Fruit fly (Drosophila melanogaster) whole organism, embryonic: ENCODE measurements around the gene CG7029.
A peak's percentile ranks its signal among the peaks of the same experiment; 100 is the strongest.

Experiments
- Antp ChIP-seq: fragments of 200-800 bp; sonication (Bioruptor generic); optimal IDR thresholded peaks from 3 replicates; lab custom pipeline; 2016; ENCODE audit warnings: missing biosample characterization, missing genetic modification characterization
- Atf6 ChIP-seq: fragments of 200-800 bp; sonication (Bioruptor generic); IDR thresholded peaks from 2 replicates; pipeline ENCODE4 v1.3.6; 2022; ENCODE audit warnings: missing biosample characterization, missing genetic modification characterization
- BEAF-32 ChIP-seq: fragments of 200-800 bp; sonication (Bioruptor generic); optimal IDR thresholded peaks from 3 replicates; lab custom pipeline; 2017; ENCODE audit warnings: missing biosample characterization, missing genetic modification characterization, mild to moderate bottlenecking, moderate library complexity, missing genetic modification reagents
- CG1024 ChIP-seq: fragments of 200-800 bp; sonication (Bioruptor generic); IDR thresholded peaks from 2 replicates; pipeline ENCODE4 v1.3.6; 2022; ENCODE audit warnings: missing biosample characterization, missing genetic modification characterization
- CG10267 ChIP-seq: fragments of 200-800 bp; sonication (Bioruptor generic); optimal IDR thresholded peaks from 2 replicates; lab custom pipeline; 2018; ENCODE audit warnings: missing biosample characterization, mild to moderate bottlenecking, missing genetic modification characterization, moderate library complexity
- CG10321 ChIP-seq: fragments of 200-800 bp; sonication (Bioruptor generic); IDR thresholded peaks from 2 replicates; pipeline ENCODE4 v1.3.6; 2022; ENCODE audit warnings: missing biosample characterization, missing genetic modification characterization
- CG13287 ChIP-seq: fragments of 200-800 bp; sonication (Bioruptor generic); IDR thresholded peaks from 2 replicates; pipeline ENCODE4 v1.3.6; 2022; ENCODE audit warnings: missing biosample characterization, missing genetic modification characterization; ENCODE audit not compliant: partially characterized antibody
- CG14710 ChIP-seq: fragments of 200-800 bp; sonication (Bioruptor generic); optimal IDR thresholded peaks from 3 replicates; lab custom pipeline; 2019; ENCODE audit warnings: missing biosample characterization, mild to moderate bottlenecking, missing genetic modification characterization, moderate library complexity
- CG16779 ChIP-seq: fragments of 200-800 bp; sonication (Bioruptor generic); IDR thresholded peaks from 2 replicates; pipeline ENCODE4 v1.3.6; 2022; ENCODE audit warnings: missing biosample characterization, missing genetic modification characterization
- CG17186 ChIP-seq: fragments of 200-800 bp; sonication (Bioruptor generic); optimal IDR thresholded peaks from 3 replicates; lab custom pipeline; 2017; ENCODE audit warnings: missing biosample characterization, missing genetic modification reagents, missing genetic modification characterization
- CG3163 ChIP-seq: fragments of 200-800 bp; sonication (Bioruptor generic); optimal IDR thresholded peaks from 3 replicates; lab custom pipeline; 2016; ENCODE audit warnings: missing biosample characterization, missing genetic modification characterization
- CG34224 ChIP-seq: fragments of 200-800 bp; sonication (Bioruptor generic); IDR thresholded peaks from 3 replicates; pipeline ENCODE4 v1.3.6; 2022; ENCODE audit warnings: missing biosample characterization, missing genetic modification characterization; ENCODE audit not compliant: partially characterized antibody
- CG34422 ChIP-seq: fragments of 200-800 bp; sonication (Bioruptor generic); IDR thresholded peaks from 3 replicates; pipeline ENCODE4 v1.3.6; 2022; ENCODE audit warnings: missing biosample characterization, missing genetic modification characterization
- CG4617 ChIP-seq: fragments of 200-800 bp; sonication (Bioruptor generic); optimal IDR thresholded peaks from 3 replicates; lab custom pipeline; 2016; ENCODE audit warnings: missing biosample characterization, missing genetic modification characterization, borderline replicate concordance
- CG6254 ChIP-seq: fragments of 200-800 bp; sonication (Bioruptor generic); optimal IDR thresholded peaks from 3 replicates; lab custom pipeline; 2017; ENCODE audit warnings: mild to moderate bottlenecking, missing biosample characterization, missing genetic modification reagents, missing genetic modification characterization
- CG7963 ChIP-seq: fragments of 200-800 bp; sonication (Bioruptor generic); IDR thresholded peaks from 3 replicates; pipeline ENCODE4 v1.3.6; 2022; ENCODE audit warnings: missing biosample characterization, missing genetic modification characterization; ENCODE audit not compliant: partially characterized antibody
- CG9797 ChIP-seq: fragments of 200-800 bp; sonication (Bioruptor generic); optimal IDR thresholded peaks from 3 replicates; lab custom pipeline; 2018; ENCODE audit warnings: missing biosample characterization, mild to moderate bottlenecking, missing genetic modification characterization
- Deaf1 ChIP-seq: fragments of 200-800 bp; optimal IDR thresholded peaks from 3 replicates; lab custom pipeline; 2019; ENCODE audit warnings: missing biosample characterization, mild to moderate bottlenecking, missing genetic modification characterization, moderate library complexity
- Dfd ChIP-seq, 2 experiments: fragments of >200 bp; optimal IDR thresholded peaks; 2 replicates each; lab custom pipeline; 2017; ENCODE audit warnings: missing biosample characterization in 2 of 2, missing genetic modification characterization in 2 of 2
- E2f2 ChIP-seq: fragments of 200-800 bp; sonication (Bioruptor generic); IDR thresholded peaks from 2 replicates; pipeline ENCODE4 v1.3.6; 2022; ENCODE audit warnings: missing biosample characterization, missing genetic modification characterization
- HLH3B ChIP-seq: fragments of 200-800 bp; sonication (Bioruptor generic); IDR thresholded peaks from 2 replicates; pipeline ENCODE4 v1.3.6; 2022; ENCODE audit warnings: missing biosample characterization, missing genetic modification characterization
- HmgZ ChIP-seq: fragments of 200-800 bp; sonication (Bioruptor generic); optimal IDR thresholded peaks from 2 replicates; lab custom pipeline; 2018; ENCODE audit warnings: missing biosample characterization, mild to moderate bottlenecking, missing genetic modification characterization
- Lhr ChIP-seq: fragments of 200-800 bp; sonication (Bioruptor generic); optimal IDR thresholded peaks from 3 replicates; lab custom pipeline; 2017; ENCODE audit warnings: mild to moderate bottlenecking, missing biosample characterization, missing genetic modification reagents, missing genetic modification characterization
- MESR4 ChIP-seq: fragments of 200-800 bp; sonication (Bioruptor generic); optimal IDR thresholded peaks from 2 replicates; lab custom pipeline; 2018; ENCODE audit warnings: missing biosample characterization, mild to moderate bottlenecking, missing genetic modification characterization, moderate library complexity
- Mrtf ChIP-seq: fragments of 200-800 bp; sonication (Bioruptor generic); IDR thresholded peaks from 3 replicates; pipeline ENCODE4 v1.3.6; 2022; ENCODE audit warnings: missing biosample characterization, missing genetic modification characterization
- Myb ChIP-seq: fragments of 200-800 bp; sonication (Bioruptor generic); optimal IDR thresholded peaks from 2 replicates; lab custom pipeline; 2016; ENCODE audit warnings: missing biosample characterization, missing genetic modification characterization
- Scr ChIP-seq: fragments of 200-800 bp; sonication (Bioruptor generic); IDR thresholded peaks from 2 replicates; pipeline ENCODE4 v1.3.6; 2022; ENCODE audit warnings: missing biosample characterization, missing genetic modification characterization; ENCODE audit not compliant: partially characterized antibody
- Sin3A ChIP-seq: fragments of >200 bp; optimal IDR thresholded peaks from 2 replicates; lab custom pipeline; 2018
- Sox100B ChIP-seq: fragments of 200-800 bp; sonication (Bioruptor generic); optimal IDR thresholded peaks from 3 replicates; lab custom pipeline; 2018; ENCODE audit warnings: missing biosample characterization, mild to moderate bottlenecking, missing genetic modification characterization
- YL-1 ChIP-seq: fragments of 200-800 bp; sonication (Bioruptor generic); optimal IDR thresholded peaks from 3 replicates; lab custom pipeline; 2017; ENCODE audit warnings: missing biosample characterization, mild to moderate bottlenecking, missing genetic modification characterization
- ash1 ChIP-seq: fragments of 200-800 bp; sonication (Bioruptor generic); optimal IDR thresholded peaks from 2 replicates; lab custom pipeline; 2018; ENCODE audit warnings: missing biosample characterization, mild to moderate bottlenecking, missing genetic modification characterization
- bab2 ChIP-seq: fragments of 200-800 bp; sonication (Bioruptor generic); optimal IDR thresholded peaks from 2 replicates; lab custom pipeline; 2016; ENCODE audit warnings: missing biosample characterization, missing genetic modification characterization
- emc ChIP-seq: fragments of 200-800 bp; sonication (Bioruptor generic); optimal IDR thresholded peaks from 2 replicates; lab custom pipeline; 2016; ENCODE audit warnings: missing biosample characterization, missing genetic modification characterization
- eyg ChIP-seq: fragments of 200-800 bp; sonication (Bioruptor generic); optimal IDR thresholded peaks from 3 replicates; lab custom pipeline; 2016; ENCODE audit warnings: missing biosample characterization, missing genetic modification characterization
- fd3F ChIP-seq: fragments of 200-800 bp; sonication (Bioruptor generic); optimal IDR thresholded peaks from 2 replicates; lab custom pipeline; 2018; ENCODE audit warnings: missing biosample characterization, mild to moderate bottlenecking, missing genetic modification characterization, moderate library complexity
- gfzf ChIP-seq: fragments of 200-800 bp; sonication (Bioruptor generic); optimal IDR thresholded peaks from 2 replicates; lab custom pipeline; 2016; ENCODE audit warnings: missing biosample characterization, mild to moderate bottlenecking, missing genetic modification characterization, moderate library complexity
- grau ChIP-seq: fragments of 200-800 bp; optimal IDR thresholded peaks from 3 replicates; lab custom pipeline; 2019; ENCODE audit warnings: missing biosample characterization, mild to moderate bottlenecking, missing genetic modification characterization, moderate library complexity
- gt ChIP-seq: fragments of 200-800 bp; sonication (Bioruptor generic); IDR thresholded peaks from 2 replicates; pipeline ENCODE4 v1.3.6; 2022; ENCODE audit warnings: missing biosample characterization, missing genetic modification characterization
- hbn ChIP-seq: fragments of 200-800 bp; sonication (Bioruptor generic); IDR thresholded peaks from 2 replicates; pipeline ENCODE4 v1.3.6; 2022; ENCODE audit warnings: missing biosample characterization, missing genetic modification characterization; ENCODE audit not compliant: partially characterized antibody
- hth ChIP-seq: fragments of >200 bp; optimal IDR thresholded peaks from 2 replicates; lab custom pipeline; 2017; ENCODE audit warnings: inconsistent platforms
- lola ChIP-seq, 3 experiments: fragments of >200 bp in 2 of 3; fragments of 200-800 bp in 1 of 3; sonication (Bioruptor generic) in 1 of 3; optimal IDR thresholded peaks; 2 replicates each; lab custom pipeline; 2017 to 2019; ENCODE audit warnings: missing biosample characterization in 3 of 3, missing genetic modification characterization in 3 of 3, mild to moderate bottlenecking in 1 of 3, moderate library complexity in 1 of 3
- mld ChIP-seq: fragments of 200-800 bp; sonication (Bioruptor generic); IDR thresholded peaks from 3 replicates; pipeline ENCODE4 v1.3.6; 2022; ENCODE audit warnings: missing biosample characterization, missing genetic modification characterization; ENCODE audit not compliant: partially characterized antibody
- pb ChIP-seq: fragments of 200-800 bp; sonication (Bioruptor generic); optimal IDR thresholded peaks from 3 replicates; lab custom pipeline; 2016; ENCODE audit warnings: missing biosample characterization, missing genetic modification characterization
- psq ChIP-seq: fragments of 200-800 bp; sonication (Bioruptor generic); optimal IDR thresholded peaks from 2 replicates; lab custom pipeline; 2017; ENCODE audit warnings: missing biosample characterization, missing genetic modification characterization
- pzg ChIP-seq: fragments of 200-800 bp; sonication (Bioruptor generic); optimal IDR thresholded peaks from 3 replicates; lab custom pipeline; 2018; ENCODE audit warnings: missing biosample characterization, mild to moderate bottlenecking, missing genetic modification characterization, moderate library complexity
- salm ChIP-seq: fragments of 200-800 bp; sonication (Bioruptor generic); optimal IDR thresholded peaks from 2 replicates; lab custom pipeline; 2018; ENCODE audit warnings: missing biosample characterization, mild to moderate bottlenecking, missing genetic modification characterization
- so ChIP-seq: fragments of 200-800 bp; sonication (Bioruptor generic); IDR thresholded peaks from 3 replicates; pipeline ENCODE4 v1.3.6; 2022; ENCODE audit warnings: missing biosample characterization, missing genetic modification characterization
- stwl ChIP-seq: fragments of 200-800 bp; sonication (Bioruptor generic); optimal IDR thresholded peaks from 3 replicates; lab custom pipeline; 2018; ENCODE audit warnings: missing biosample characterization, mild to moderate bottlenecking, missing genetic modification characterization, moderate library complexity
- unpg ChIP-seq: fragments of 200-800 bp; sonication (Bioruptor generic); optimal IDR thresholded peaks from 3 replicates; lab custom pipeline; 2018; ENCODE audit warnings: missing biosample characterization, mild to moderate bottlenecking, missing genetic modification characterization, moderate library complexity
- zen2 ChIP-seq: fragments of 200-800 bp; sonication (Bioruptor generic); IDR thresholded peaks from 3 replicates; pipeline ENCODE4 v1.3.6; 2022; ENCODE audit warnings: missing biosample characterization, missing genetic modification characterization; ENCODE audit not compliant: partially characterized antibody

The CG7029 gene

DNA sequence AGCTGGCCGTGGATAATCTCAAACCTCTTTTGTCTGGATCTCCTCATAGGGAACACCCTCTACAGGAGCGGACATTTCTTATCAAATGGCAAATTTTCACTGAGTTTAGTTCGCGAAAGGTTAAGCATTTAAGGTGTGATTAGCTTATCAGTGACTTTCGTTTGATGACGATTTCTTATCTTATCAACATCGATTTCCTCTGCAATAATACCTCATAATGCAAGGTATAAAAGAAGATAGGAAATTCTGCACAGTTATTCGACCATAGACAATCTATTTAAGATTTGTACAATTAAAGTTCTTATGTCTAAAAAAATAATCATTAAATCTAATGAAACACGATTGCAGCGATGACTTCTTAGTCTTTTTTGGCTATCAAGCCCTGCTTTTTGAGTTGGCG, 16.9 kb upstream of the CG7029 start, which contains the start of gene Takl2:
Takl2 (minus strand) TSS at position 101 of the 400 bp plus-strand sequence.
- TF ChIP-seq pb (no peak), HLH3B (no peak), ash1 (GFP tag; lab: Kevin White, UChicago) (no peak), CG6254 (GFP tag; lab: Kevin White, UChicago) (no peak), Antp (GFP tag; lab: Kevin White, UChicago) (no peak), Atf6 (GFP tag; lab: Robert Waterston, UW) (no peak), eyg (GFP tag; lab: Kevin White, UChicago) (no peak), fd3F (GFP tag; lab: Kevin White, UChicago) (no peak), Dfd (GFP tag; optimal IDR thresholded peaks at IDR 0.05; lab: Kevin White, UChicago) (no peak), gt (no peak), Lhr (no peak), so (GFP tag; lab: Robert Waterston, UW) (no peak), CG10321 (GFP tag; lab: Robert Waterston, UW) (no peak), hth (lab: Kevin White, UChicago) (no peak), CG1024 (no peak), lola (GFP tag; optimal IDR thresholded peaks at IDR 0.05; lab: Kevin White, UChicago) (no peak), psq (no peak), bab2 (no peak)

DNA sequence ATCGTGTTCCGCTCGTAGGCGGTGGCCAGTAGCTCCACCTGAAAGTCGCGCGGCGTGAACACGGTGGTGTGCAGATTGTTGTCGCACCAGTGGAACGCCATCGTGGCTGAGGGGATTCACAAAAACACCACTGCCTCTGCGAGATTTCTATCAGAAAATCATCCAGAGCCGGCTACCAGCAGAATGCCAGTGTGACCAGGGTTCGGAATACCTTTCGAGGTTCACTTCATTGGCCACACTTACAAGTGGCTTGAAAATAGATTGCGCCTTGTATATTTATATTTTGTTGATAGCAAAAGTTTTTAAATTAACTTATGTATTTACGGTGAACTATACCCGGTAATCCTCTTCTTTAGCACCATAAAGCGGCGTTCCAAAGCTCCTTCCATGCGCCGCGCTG, 9.8 kb upstream of the CG7029 start, which contains the start of the genes Dcr-1 and CG6985:
Dcr-1 (minus strand) TSS at position 162 of the 400 bp plus-strand sequence.
CG6985 (plus strand) TSS at position 221 of the 400 bp plus-strand sequence.
- TF ChIP-seq CG34422 (GFP tag; lab: Robert Waterston, UW) (peak; percentile 54; the same call in 1 of the 3 replicates), CG10267 (tag; lab: Kevin White, UChicago) (no peak), CG34224 (GFP tag; lab: Robert Waterston, UW) (peak; percentile 33; the same call in 2 of the 3 replicates), grau (tag; lab: Kevin White, UChicago) (no peak), CG3163 (no peak), Myb (GFP tag; lab: Kevin White, UChicago) (no peak), CG17186 (peak; percentile 20), CG9797 (GFP tag; lab: Kevin White, UChicago) (peak; percentile 43), salm (tag; lab: Kevin White, UChicago) (no peak), BEAF-32 (GFP tag; lab: Kevin White, UChicago) (peak; percentile 19), gfzf (GFP tag; lab: Kevin White, UChicago) (peak; percentile 69), Sin3A (peak; percentile 13), hbn (peak; percentile 28; the same call in 1 of the 2 replicates), CG13287 (GFP tag; lab: Robert Waterston, UW) (peak; percentile 40), YL-1 (GFP tag; lab: Kevin White, UChicago) (peak; percentile 50), Mrtf (no peak), E2f2 (GFP tag; lab: Robert Waterston, UW) (peak; percentile 81), CG14710 (tag; lab: Kevin White, UChicago) (peak; percentile 50), pzg (GFP tag; lab: Kevin White, UChicago) (peak; percentile 42), CG4617 (GFP tag; lab: Kevin White, UChicago) (peak; percentile 56), Scr (GFP tag; lab: Robert Waterston, UW) (peak; percentile 32), unpg (GFP tag; lab: Kevin White, UChicago) (no peak), CG7963 (GFP tag; lab: Robert Waterston, UW) (peak; percentile 26; the same call in 1 of the 3 replicates), zen2 (GFP tag; lab: Robert Waterston, UW) (0 out of 3 replicates have a peak, but pooled peaks have one; percentile 20), HmgZ (tag; lab: Kevin White, UChicago) (peak; percentile 11), Sox100B (GFP tag; lab: Kevin White, UChicago) (no peak), Deaf1 (tag; lab: Kevin White, UChicago) (no peak), emc (GFP tag; lab: Kevin White, UChicago) (no peak), mld (GFP tag; lab: Robert Waterston, UW) (0 out of 3 replicates have a peak, but pooled peaks have one; percentile 24), MESR4 (GFP tag; lab: Kevin White, UChicago) (peak; percentile 53), stwl (tag; lab: Kevin White, UChicago) (peak; percentile 40), CG16779 (GFP tag; lab: Robert Waterston, UW) (no peak)
